Worm (Caenorhabditis elegans) whole organism, L1 larva: ENCODE measurements around the gene C55C3.7.
A peak's percentile ranks its signal among the peaks of the same experiment; 100 is the strongest.

Experiments
- C04F5.9 ChIP-seq: sonication (generic microtip); optimal IDR thresholded peaks from 2 replicates; lab custom pipeline; 2016; ENCODE audit warnings: missing genetic modification characterization, missing compliant biosample characterization
- C16A3.4 ChIP-seq: fragments of 150-350 bp; optimal IDR thresholded peaks from 2 replicates; lab custom pipeline; 2014; ENCODE audit warnings: missing biosample characterization, missing genetic modification characterization
- C34B4.2 ChIP-seq: sonication (generic microtip); optimal IDR thresholded peaks from 2 replicates; lab custom pipeline; 2017; ENCODE audit warnings: mild to moderate bottlenecking, missing genetic modification characterization, missing compliant biosample characterization
- Y116A8C.19 ChIP-seq: sonication (generic microtip); optimal IDR thresholded peaks from 2 replicates; lab custom pipeline; 2016; ENCODE audit warnings: missing compliant biosample characterization, missing genetic modification characterization, borderline replicate concordance
- aha-1 ChIP-seq: fragments of 150-350 bp; optimal IDR thresholded peaks from 2 replicates; lab custom pipeline; 2014; ENCODE audit warnings: missing biosample characterization, missing genetic modification characterization
- ama-1 ChIP-seq: fragments of 150-350 bp; optimal IDR thresholded peaks from 2 replicates; lab custom pipeline; 2014
- blmp-1 ChIP-seq: fragments of 150-350 bp; optimal IDR thresholded peaks from 2 replicates; lab custom pipeline; 2014; ENCODE audit warnings: missing biosample characterization, missing genetic modification characterization
- ceh-63 ChIP-seq: fragments of 200-800 bp; sonication (Bioruptor generic); optimal IDR thresholded peaks from 2 replicates; lab custom pipeline; 2018; ENCODE audit warnings: mild to moderate bottlenecking, missing genetic modification characterization, missing compliant biosample characterization
- ces-1 ChIP-seq: fragments of 150-350 bp; optimal IDR thresholded peaks from 2 replicates; lab custom pipeline; 2014; ENCODE audit warnings: missing biosample characterization, missing genetic modification reagents, missing genetic modification characterization
- dpl-1 ChIP-seq, 3 experiments: fragments of 150-350 bp in 2 of 3; sonication (generic microtip) in 1 of 3; optimal IDR thresholded peaks; 2 replicates each; lab custom pipeline; 2014 to 2017; ENCODE audit warnings: missing biosample characterization in 3 of 3, missing genetic modification characterization in 3 of 3, missing genetic modification reagents in 3 of 3
- dsc-1 ChIP-seq: sonication (generic microtip); optimal IDR thresholded peaks from 2 replicates; lab custom pipeline; 2016; ENCODE audit warnings: mild to moderate bottlenecking, missing genetic modification characterization, missing compliant biosample characterization
- efl-1 ChIP-seq, 4 experiments: fragments of 150-350 bp; optimal IDR thresholded peaks in 3 of 4; peaks in 1 of 4; 1 replicate in 1 of 4; 2 replicates in 3 of 4; lab custom pipeline; 2014; ENCODE audit warnings: missing biosample characterization in 2 of 4, missing genetic modification characterization in 2 of 4, missing genetic modification reagents in 2 of 4
- efl-3 ChIP-seq: fragments of 200-800 bp; sonication (Bioruptor generic); optimal IDR thresholded peaks from 2 replicates; lab custom pipeline; 2018; ENCODE audit warnings: mild to moderate bottlenecking, missing genetic modification characterization, missing compliant biosample characterization
- egl-13 ChIP-seq: sonication (generic microtip); optimal IDR thresholded peaks from 2 replicates; lab custom pipeline; 2016; ENCODE audit warnings: missing genotype, missing genetic modification reagents, missing genetic modification characterization, missing compliant biosample characterization
- egl-27 ChIP-seq, 2 experiments: fragments of 150-350 bp in 1 of 2; sonication (generic microtip); optimal IDR thresholded peaks; 3 replicates each; lab custom pipeline; 2017 to 2018; ENCODE audit warnings: missing biosample characterization in 2 of 2, missing genetic modification characterization in 2 of 2, missing genetic modification reagents in 2 of 2
- elt-3 ChIP-seq, 6 experiments: fragments of 150-350 bp in 1 of 6; sonication (generic microtip); optimal IDR thresholded peaks; 2 replicates each; lab custom pipeline; 2017 to 2018; ENCODE audit warnings: missing biosample characterization in 6 of 6, missing genetic modification characterization in 6 of 6, inconsistent platforms in 1 of 6
- fkh-10 ChIP-seq: sonication (generic microtip); optimal IDR thresholded peaks from 2 replicates; lab custom pipeline; 2017; ENCODE audit warnings: missing biosample characterization, missing genetic modification reagents, missing genetic modification characterization
- fos-1 ChIP-seq: fragments of 150-350 bp; optimal IDR thresholded peaks from 2 replicates; lab custom pipeline; 2014; ENCODE audit warnings: missing biosample characterization, missing genetic modification characterization
- grh-1 ChIP-seq: fragments of 200-800 bp; sonication (Bioruptor generic); IDR thresholded peaks from 2 replicates; pipeline ENCODE4 v1.3.6; 2022; ENCODE audit warnings: missing genetic modification reagents, missing genetic modification characterization, missing compliant biosample characterization
- hlh-4 ChIP-seq: sonication (generic microtip); optimal IDR thresholded peaks from 2 replicates; lab custom pipeline; 2016; ENCODE audit warnings: mild to moderate bottlenecking, missing genetic modification characterization, missing compliant biosample characterization
- jun-1 ChIP-seq: fragments of 150-350 bp; optimal IDR thresholded peaks from 2 replicates; lab custom pipeline; 2014; ENCODE audit warnings: missing biosample characterization, missing genetic modification reagents, missing genetic modification characterization
- lin-35 ChIP-seq, 2 experiments: fragments of 150-350 bp; optimal IDR thresholded peaks; 2 replicates each; lab custom pipeline; 2014; ENCODE audit warnings: missing biosample characterization in 2 of 2, missing genetic modification characterization in 2 of 2, missing genetic modification reagents in 2 of 2
- lin-39 ChIP-seq: fragments of 150-350 bp; optimal IDR thresholded peaks from 2 replicates; lab custom pipeline; 2014; ENCODE audit warnings: missing biosample characterization, missing genetic modification reagents, missing genetic modification characterization
- mab-9 ChIP-seq: fragments of 200-800 bp; sonication (Bioruptor generic); IDR thresholded peaks from 2 replicates; pipeline ENCODE4 v1.3.6; 2022; ENCODE audit warnings: missing genetic modification reagents, missing genetic modification characterization, missing compliant biosample characterization
- mdl-1 ChIP-seq, 2 experiments: fragments of 150-350 bp; optimal IDR thresholded peaks; 2 replicates each; lab custom pipeline; 2014 to 2017; ENCODE audit warnings: missing biosample characterization in 2 of 2, missing genetic modification characterization in 2 of 2, inconsistent platforms in 1 of 2
- mef-2 ChIP-seq: fragments of 150-350 bp; optimal IDR thresholded peaks from 2 replicates; lab custom pipeline; 2014; ENCODE audit warnings: missing biosample characterization, missing genetic modification characterization
- nhr-19 ChIP-seq: fragments of 200-800 bp; sonication (Bioruptor generic); conservative IDR thresholded peaks from 2 replicates; pipeline ENCODE4 v1.3.6; 2022; ENCODE audit warnings: missing genetic modification characterization, missing compliant biosample characterization
- nhr-20 ChIP-seq: sonication (generic microtip); optimal IDR thresholded peaks from 2 replicates; lab custom pipeline; 2016; ENCODE audit warnings: mild to moderate bottlenecking, missing genetic modification characterization, missing compliant biosample characterization
- nhr-28 ChIP-seq: fragments of 150-350 bp; optimal IDR thresholded peaks from 2 replicates; lab custom pipeline; 2014; ENCODE audit warnings: missing biosample characterization, missing genetic modification characterization
- nhr-47 ChIP-seq: sonication (generic microtip); optimal IDR thresholded peaks from 2 replicates; lab custom pipeline; 2016; ENCODE audit warnings: mild to moderate bottlenecking, missing genetic modification characterization, moderate library complexity, missing compliant biosample characterization
- nhr-76 ChIP-seq: sonication (generic microtip); optimal IDR thresholded peaks from 2 replicates; lab custom pipeline; 2017; ENCODE audit warnings: missing biosample characterization, missing genetic modification characterization
- nhr-77 ChIP-seq: fragments of 150-350 bp; optimal IDR thresholded peaks from 2 replicates; lab custom pipeline; 2014; ENCODE audit warnings: missing biosample characterization, missing genetic modification characterization
- nhr-84 ChIP-seq: sonication (generic microtip); optimal IDR thresholded peaks from 2 replicates; lab custom pipeline; 2017; ENCODE audit warnings: missing biosample characterization, missing genetic modification characterization
- nhr-85 ChIP-seq: sonication (generic microtip); peaks from one replicate; lab custom pipeline; 2016; ENCODE audit warnings: missing genetic modification characterization, inconsistent platforms, missing compliant biosample characterization
- nhr-90 ChIP-seq: sonication (generic microtip); optimal IDR thresholded peaks from 2 replicates; lab custom pipeline; 2016; ENCODE audit warnings: mild to moderate bottlenecking, missing genetic modification characterization, missing compliant biosample characterization; ENCODE audit not compliant: poor library complexity
- pag-3 ChIP-seq: sonication (generic microtip); optimal IDR thresholded peaks from 2 replicates; lab custom pipeline; 2017; ENCODE audit warnings: missing genetic modification characterization, mild to moderate bottlenecking, missing compliant biosample characterization, antibody characterized with exemption, borderline replicate concordance; ENCODE audit not compliant: insufficient read depth
- rnt-1 ChIP-seq: sonication (generic microtip); optimal IDR thresholded peaks from 2 replicates; lab custom pipeline; 2016; ENCODE audit warnings: mild to moderate bottlenecking, missing genetic modification characterization, moderate library complexity, missing compliant biosample characterization
- skn-1 ChIP-seq: fragments of 150-350 bp; optimal IDR thresholded peaks from 2 replicates; lab custom pipeline; 2014; ENCODE audit warnings: missing biosample characterization, missing genetic modification characterization
- snpc-4 ChIP-seq: fragments of 150-350 bp; optimal IDR thresholded peaks from 2 replicates; lab custom pipeline; 2014; ENCODE audit warnings: missing biosample characterization, missing genetic modification characterization
- snu-23 ChIP-seq: sonication (generic microtip); optimal IDR thresholded peaks from 2 replicates; lab custom pipeline; 2016; ENCODE audit warnings: missing genetic modification characterization, missing compliant biosample characterization
- sox-4 ChIP-seq: sonication (generic microtip); optimal IDR thresholded peaks from 2 replicates; lab custom pipeline; 2016; ENCODE audit warnings: missing genetic modification characterization, missing compliant biosample characterization
- sptf-1 ChIP-seq: fragments of 150-350 bp; optimal IDR thresholded peaks from 2 replicates; lab custom pipeline; 2014; ENCODE audit warnings: missing biosample characterization, missing genetic modification characterization
- sup-37 ChIP-seq: fragments of 200-800 bp; sonication (Bioruptor generic); optimal IDR thresholded peaks from 2 replicates; lab custom pipeline; 2018; ENCODE audit warnings: mild to moderate bottlenecking, missing genetic modification characterization, missing compliant biosample characterization
- tlp-1 ChIP-seq: fragments of 150-350 bp; optimal IDR thresholded peaks from 2 replicates; lab custom pipeline; 2014; ENCODE audit warnings: missing biosample characterization, missing genetic modification characterization
- unc-130 ChIP-seq: fragments of 150-350 bp; optimal IDR thresholded peaks from 2 replicates; lab custom pipeline; 2017; ENCODE audit warnings: missing biosample characterization, missing genetic modification characterization, inconsistent platforms
- unc-30 ChIP-seq: sonication (generic microtip); optimal IDR thresholded peaks from 2 replicates; lab custom pipeline; 2017; ENCODE audit warnings: missing biosample characterization, missing genetic modification characterization
- unc-62 ChIP-seq: fragments of 150-350 bp; optimal IDR thresholded peaks from 2 replicates; lab custom pipeline; 2014; ENCODE audit warnings: missing biosample characterization, missing genetic modification reagents, missing genetic modification characterization
- unc-86 ChIP-seq: sonication (generic microtip); optimal IDR thresholded peaks from 2 replicates; lab custom pipeline; 2016; ENCODE audit warnings: missing genetic modification characterization, missing compliant biosample characterization
- unc-98 ChIP-seq: fragments of 200-800 bp; sonication (Bioruptor generic); IDR thresholded peaks from 2 replicates; pipeline ENCODE4 v1.3.6; 2022; ENCODE audit warnings: missing genetic modification characterization, missing compliant biosample characterization
- vab-15 ChIP-seq: sonication (generic microtip); optimal IDR thresholded peaks from 2 replicates; lab custom pipeline; 2017; ENCODE audit warnings: missing genotype, mild to moderate bottlenecking, missing genetic modification characterization, missing compliant biosample characterization
- zag-1 ChIP-seq: fragments of 150-350 bp; optimal IDR thresholded peaks from 2 replicates; lab custom pipeline; 2014; ENCODE audit warnings: missing biosample characterization, missing genetic modification characterization
- ztf-4 ChIP-seq: fragments of 150-350 bp; optimal IDR thresholded peaks from 2 replicates; lab custom pipeline; 2014; ENCODE audit warnings: missing biosample characterization, missing genetic modification characterization

C55C3.7 gene

DNA sequence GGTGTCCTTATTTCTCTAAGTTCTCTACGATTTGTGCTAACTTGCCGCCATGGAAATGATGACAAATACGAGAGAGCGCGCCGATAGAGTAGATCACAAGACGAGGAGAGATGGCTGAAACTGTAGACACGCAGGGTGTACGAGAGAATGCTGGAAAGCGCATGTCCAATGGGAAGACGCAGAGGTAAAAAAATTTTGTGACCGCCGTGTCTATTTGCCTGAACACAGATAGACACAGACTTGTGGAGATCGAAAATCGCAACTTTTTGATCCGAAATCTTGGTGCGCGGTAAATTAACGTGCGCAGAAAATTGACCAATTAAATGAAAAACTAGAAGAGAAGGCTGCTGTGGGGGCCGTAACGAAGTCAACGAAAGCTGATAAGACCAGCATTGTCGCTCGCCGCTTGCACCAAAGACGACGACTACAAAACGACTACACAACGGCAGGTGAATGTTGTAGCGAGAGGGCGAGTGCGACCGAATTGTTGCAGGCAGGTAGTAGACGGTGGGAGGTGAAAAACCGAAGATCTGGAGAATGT lies 25.3 kb downstream of the C55C3.7 start:
- TF ChIP-seq dsc-1 (tag; lab: Kevin White, UChicago) (peak; percentile 44), snu-23 (GFP tag; lab: Kevin White, UChicago) (peak; percentile 93), vab-15 (no peak), ztf-4 (peak; percentile 31), egl-13 (no peak), nhr-19 (GFP tag; lab: Robert Waterston, UW) (peak; percentile 80), sup-37 (peak; percentile 18), grh-1 (GFP tag; lab: Robert Waterston, UW) (peak; percentile 70), jun-1 (peak; percentile 78), unc-62 (GFP tag; lab: Kevin White, UChicago) (no peak), ama-1 (no peak), nhr-47 (tag; lab: Kevin White, UChicago) (peak; percentile 87), fos-1 (tag; lab: Kevin White, UChicago) (peak; percentile 48), unc-86 (tag; lab: Kevin White, UChicago) (peak; percentile 1), nhr-77 (peak; percentile 92), dpl-1 (GFP tag; optimal IDR thresholded peaks at IDR 0.05; lab: Kevin White, UChicago) (peak; percentile 48 to 68 (median 54)), unc-30 (tag; lab: Kevin White, UChicago) (no peak), tlp-1 (tag; lab: Kevin White, UChicago) (no peak), lin-39 (no peak), elt-3 (tag; optimal IDR thresholded peaks at IDR 0.05; lab: Kevin White, UChicago) (peak in 3 of 6 experiments; percentile 51 to 83 (median 73)), efl-1 (optimal IDR thresholded peaks at IDR 0.05; lab: Kevin White, UChicago) (peak; percentile 72 to 81), efl-1 (GFP tag; optimal IDR thresholded peaks at IDR 0.05 in 1 of 2; lab: Kevin White, UChicago) (peak; percentile 39 to 93), fkh-10 (GFP tag; lab: Kevin White, UChicago) (peak; percentile 10), sox-4 (no peak), aha-1 (peak; percentile 53), sptf-1 (tag; lab: Kevin White, UChicago) (no peak), C16A3.4 (tag; lab: Kevin White, UChicago) (peak; percentile 60), pag-3 (tag; lab: Kevin White, UChicago) (no peak), blmp-1 (peak; percentile 83), egl-27 (tag; optimal IDR thresholded peaks at IDR 0.05; lab: Kevin White, UChicago) (peak in 1 of 2 experiments; percentile 79), ceh-63 (GFP tag; lab: Kevin White, UChicago) (no peak), mdl-1 (tag; optimal IDR thresholded peaks at IDR 0.05; lab: Kevin White, UChicago) (peak in 1 of 2 experiments; percentile 82), mab-9 (GFP tag; lab: Robert Waterston, UW) (0 out of 2 replicates have a peak, but pooled peaks have one; percentile 36), rnt-1 (tag; lab: Kevin White, UChicago) (peak; percentile 71), unc-130 (tag; lab: Kevin White, UChicago) (peak; percentile 4), unc-98 (GFP tag; lab: Robert Waterston, UW) (peak; percentile 36; the same call in 1 of the 2 replicates), C04F5.9 (tag; lab: Kevin White, UChicago) (peak; percentile 16), ces-1 (GFP tag; lab: Kevin White, UChicago) (no peak), nhr-76 (tag; lab: Kevin White, UChicago) (no peak), snpc-4 (tag; lab: Kevin White, UChicago) (peak; percentile 54), nhr-90 (tag; lab: Kevin White, UChicago) (peak; percentile 88), nhr-84 (tag; lab: Kevin White, UChicago) (no peak), zag-1 (no peak), nhr-85 (peak; percentile 99), nhr-20 (tag; lab: Kevin White, UChicago) (peak; percentile 96), mef-2 (tag; lab: Kevin White, UChicago) (no peak), C34B4.2 (no peak), efl-3 (GFP tag; lab: Kevin White, UChicago) (no peak), Y116A8C.19 (no peak), skn-1 (no peak), lin-35 (GFP tag; optimal IDR thresholded peaks at IDR 0.05; lab: Kevin White, UChicago) (peak; percentile 69 to 79), nhr-28 (tag; lab: Kevin White, UChicago) (peak; percentile 6), hlh-4 (tag; lab: Kevin White, UChicago) (no peak)
